Fruit fly (Drosophila melanogaster) whole organism, prepupa: ENCODE data around the gene CG5853.

Source experiments
- Blimp-1 ChIP-seq: fragments of 200-800 bp; sonication (Bioruptor generic); optimal IDR thresholded peaks from 3 replicates; lab custom pipeline; 2017; ENCODE audit warnings: missing biosample characterization, missing genetic modification characterization, mild to moderate bottlenecking, moderate library complexity, missing genetic modification reagents
- CG10669 ChIP-seq: fragments of 200-800 bp; sonication (Bioruptor generic); optimal IDR thresholded peaks from 3 replicates; lab custom pipeline; 2018; ENCODE audit warnings: missing biosample characterization, mild to moderate bottlenecking, missing genetic modification characterization, moderate library complexity
- CG11762 ChIP-seq: fragments of 200-800 bp; sonication (Bioruptor generic); optimal IDR thresholded peaks from 3 replicates; lab custom pipeline; 2016; ENCODE audit warnings: missing biosample characterization, missing genetic modification characterization; ENCODE audit not compliant: insufficient read depth
- CG11902 ChIP-seq: fragments of 200-800 bp; sonication (Bioruptor generic); optimal IDR thresholded peaks from 3 replicates; lab custom pipeline; 2016; ENCODE audit warnings: missing biosample characterization, missing genetic modification characterization
- CG15336 ChIP-seq: fragments of 200-800 bp; sonication (Bioruptor generic); IDR thresholded peaks from 2 replicates; pipeline ENCODE4 v1.3.6; 2022; ENCODE audit warnings: missing biosample characterization, missing genetic modification characterization
- CG1621 ChIP-seq: fragments of 200-800 bp; sonication (Bioruptor generic); optimal IDR thresholded peaks from 3 replicates; lab custom pipeline; 2018; ENCODE audit warnings: missing biosample characterization, mild to moderate bottlenecking, missing genetic modification characterization
- CG16779 ChIP-seq: fragments of 200-800 bp; sonication (Bioruptor generic); optimal IDR thresholded peaks from 3 replicates; lab custom pipeline; 2017; ENCODE audit warnings: missing biosample characterization, mild to moderate bottlenecking, missing genetic modification characterization
- CG3032 ChIP-seq: fragments of 200-800 bp; optimal IDR thresholded peaks from 2 replicates; lab custom pipeline; 2019; ENCODE audit warnings: missing biosample characterization, mild to moderate bottlenecking, missing genetic modification characterization, moderate library complexity
- CG4318 ChIP-seq: fragments of 200-800 bp; sonication (Bioruptor generic); optimal IDR thresholded peaks from 3 replicates; lab custom pipeline; 2017; ENCODE audit warnings: missing biosample characterization, mild to moderate bottlenecking, missing genetic modification characterization
- CG6163 ChIP-seq: fragments of 200-800 bp; sonication (Bioruptor generic); IDR thresholded peaks from 3 replicates; pipeline ENCODE4 v1.3.6; 2022; ENCODE audit warnings: missing biosample characterization, missing genetic modification characterization
- CG6276 ChIP-seq: fragments of 200-800 bp; sonication (Bioruptor generic); optimal IDR thresholded peaks from 2 replicates; lab custom pipeline; 2017; ENCODE audit warnings: missing biosample characterization, mild to moderate bottlenecking, missing genetic modification characterization
- CG6792 ChIP-seq: fragments of 200-800 bp; sonication (Bioruptor generic); optimal IDR thresholded peaks from 3 replicates; lab custom pipeline; 2016; ENCODE audit warnings: missing biosample characterization, missing genetic modification characterization
- CG6808 ChIP-seq: fragments of 200-800 bp; sonication (Bioruptor generic); optimal IDR thresholded peaks from 3 replicates; lab custom pipeline; 2017; ENCODE audit warnings: missing biosample characterization, missing genetic modification characterization, mild to moderate bottlenecking, moderate library complexity, missing genetic modification reagents
- CG6854 ChIP-seq: fragments of 200-800 bp; sonication (Bioruptor generic); optimal IDR thresholded peaks from 2 replicates; lab custom pipeline; 2017; ENCODE audit warnings: missing biosample characterization, mild to moderate bottlenecking, missing genetic modification characterization
- CG8119 ChIP-seq: fragments of 200-800 bp; sonication (Bioruptor generic); IDR thresholded peaks from 3 replicates; pipeline ENCODE4 v1.3.6; 2022; ENCODE audit warnings: missing biosample characterization, missing genetic modification characterization
- CG8319 ChIP-seq: fragments of 200-800 bp; sonication (Bioruptor generic); optimal IDR thresholded peaks from 3 replicates; lab custom pipeline; 2016; ENCODE audit warnings: missing biosample characterization, missing genetic modification characterization
- CG9139 ChIP-seq: fragments of 200-800 bp; sonication (Bioruptor generic); optimal IDR thresholded peaks from 3 replicates; lab custom pipeline; 2017; ENCODE audit warnings: missing biosample characterization, mild to moderate bottlenecking, missing genetic modification characterization
- Eip75B ChIP-seq: fragments of 200-800 bp; sonication (Bioruptor generic); optimal IDR thresholded peaks from 3 replicates; lab custom pipeline; 2016; ENCODE audit warnings: missing biosample characterization, missing genetic modification characterization
- Eip78C ChIP-seq: fragments of 200-800 bp; sonication (Bioruptor generic); peaks from one replicate; lab custom pipeline; 2016; ENCODE audit warnings: missing biosample characterization, missing genetic modification characterization
- Eip93F ChIP-seq: fragments of 200-800 bp; sonication (Bioruptor generic); optimal IDR thresholded peaks from 2 replicates; lab custom pipeline; 2016; ENCODE audit warnings: missing biosample characterization, mild to moderate bottlenecking, missing genetic modification characterization
- Ets96B ChIP-seq: fragments of 200-800 bp; optimal IDR thresholded peaks from 2 replicates; lab custom pipeline; 2019; ENCODE audit warnings: missing biosample characterization, mild to moderate bottlenecking, missing genetic modification characterization, moderate library complexity
- Gug ChIP-seq: fragments of 200-800 bp; sonication (Bioruptor generic); IDR thresholded peaks from 2 replicates; pipeline ENCODE4 v1.3.6; 2022; ENCODE audit warnings: missing biosample characterization, missing genetic modification characterization
- Hr38 ChIP-seq: sonication (Bioruptor generic); optimal IDR thresholded peaks from 2 replicates; lab custom pipeline; 2016; ENCODE audit warnings: missing biosample characterization, missing genetic modification characterization
- Hr4 ChIP-seq: fragments of 200-800 bp; sonication (Bioruptor generic); optimal IDR thresholded peaks from 3 replicates; lab custom pipeline; 2016; ENCODE audit warnings: missing biosample characterization, missing genetic modification characterization
- Lpt ChIP-seq: fragments of 200-800 bp; sonication (Bioruptor generic); optimal IDR thresholded peaks from 3 replicates; lab custom pipeline; 2016; ENCODE audit warnings: missing biosample characterization, missing genetic modification characterization
- Met ChIP-seq: fragments of 200-800 bp; sonication (Bioruptor generic); optimal IDR thresholded peaks from 3 replicates; lab custom pipeline; 2016; ENCODE audit warnings: missing biosample characterization, missing genetic modification characterization
- OdsH ChIP-seq: fragments of 200-800 bp; sonication (Bioruptor generic); optimal IDR thresholded peaks from 3 replicates; lab custom pipeline; 2016; ENCODE audit warnings: missing biosample characterization, missing genetic modification characterization
- Smox ChIP-seq: fragments of 200-800 bp; sonication (Bioruptor generic); optimal IDR thresholded peaks from 3 replicates; lab custom pipeline; 2016; ENCODE audit warnings: missing biosample characterization, missing genetic modification characterization
- achi ChIP-seq: fragments of 200-800 bp; sonication (Bioruptor generic); optimal IDR thresholded peaks from 3 replicates; lab custom pipeline; 2016; ENCODE audit warnings: missing biosample characterization, missing genetic modification characterization
- acj6 ChIP-seq: fragments of 200-800 bp; sonication (Bioruptor generic); optimal IDR thresholded peaks from 3 replicates; lab custom pipeline; 2016; ENCODE audit warnings: missing biosample characterization, missing genetic modification characterization
- dac ChIP-seq: fragments of 200-800 bp; sonication (Bioruptor generic); optimal IDR thresholded peaks from 2 replicates; lab custom pipeline; 2017; ENCODE audit warnings: missing biosample characterization, mild to moderate bottlenecking, missing genetic modification characterization
- dsx ChIP-seq: fragments of 200-800 bp; optimal IDR thresholded peaks from 3 replicates; lab custom pipeline; 2019; ENCODE audit warnings: missing biosample characterization, mild to moderate bottlenecking, missing genetic modification characterization, moderate library complexity; ENCODE audit not compliant: poor library complexity, severe bottlenecking
- eg ChIP-seq: fragments of 200-800 bp; sonication (Bioruptor generic); IDR thresholded peaks from 3 replicates; pipeline ENCODE4 v1.3.6; 2022; ENCODE audit warnings: missing biosample characterization, missing genetic modification characterization
- esn ChIP-seq: fragments of 200-800 bp; sonication (Bioruptor generic); optimal IDR thresholded peaks from 2 replicates; lab custom pipeline; 2016; ENCODE audit warnings: missing biosample characterization, mild to moderate bottlenecking, missing genetic modification characterization, moderate library complexity
- fd59A ChIP-seq: fragments of 200-800 bp; sonication (Bioruptor generic); optimal IDR thresholded peaks from 2 replicates; lab custom pipeline; 2017; ENCODE audit warnings: missing biosample characterization, mild to moderate bottlenecking, missing genetic modification characterization, missing genetic modification reagents
- fd85E ChIP-seq: fragments of 200-800 bp; sonication (Bioruptor generic); optimal IDR thresholded peaks from 3 replicates; lab custom pipeline; 2016; ENCODE audit warnings: missing biosample characterization, missing genetic modification characterization
- fkh ChIP-seq: fragments of 200-800 bp; sonication (Bioruptor generic); optimal IDR thresholded peaks from 3 replicates; lab custom pipeline; 2017; ENCODE audit warnings: missing biosample characterization, mild to moderate bottlenecking, missing genetic modification characterization, moderate library complexity
- lz ChIP-seq: fragments of 200-800 bp; sonication (Bioruptor generic); optimal IDR thresholded peaks from 3 replicates; lab custom pipeline; 2016; ENCODE audit warnings: missing biosample characterization, missing genetic modification characterization
- salr ChIP-seq, 2 experiments: fragments of 200-800 bp; sonication (Bioruptor generic); optimal IDR thresholded peaks; 3 replicates each; lab custom pipeline; 2016 to 2018; ENCODE audit warnings: missing biosample characterization in 2 of 2, missing genetic modification characterization in 2 of 2, mild to moderate bottlenecking in 1 of 2
- ss ChIP-seq, 2 experiments: fragments of 200-800 bp; sonication (Bioruptor generic); optimal IDR thresholded peaks; 2 replicates in 1 of 2; 3 replicates in 1 of 2; lab custom pipeline; 2017 to 2018; ENCODE audit warnings: mild to moderate bottlenecking in 2 of 2, missing biosample characterization in 2 of 2, missing genetic modification characterization in 2 of 2, moderate library complexity in 1 of 2
- svp ChIP-seq: fragments of 200-800 bp; sonication (Bioruptor generic); peaks from one replicate; lab custom pipeline; 2016; ENCODE audit warnings: missing biosample characterization, missing genetic modification characterization
- topi ChIP-seq: fragments of 200-800 bp; sonication (Bioruptor generic); optimal IDR thresholded peaks from 3 replicates; lab custom pipeline; 2016; ENCODE audit warnings: missing biosample characterization, missing genetic modification characterization
- vri ChIP-seq: fragments of 200-800 bp; sonication (Bioruptor generic); optimal IDR thresholded peaks from 3 replicates; lab custom pipeline; 2016; ENCODE audit warnings: missing biosample characterization, mild to moderate bottlenecking, missing genetic modification characterization

Gene CG5853

dm6 chr2L:9947738-9948519, 481 bp upstream of the CG5853 start (continued):
- no peak for TF ChIP-seq CG6808 (GFP tag; lab: Kevin White, UChicago)
- no peak for TF ChIP-seq acj6 (GFP tag; lab: Kevin White, UChicago)
- no peak for TF ChIP-seq CG3032 (tag; lab: Kevin White, UChicago)
- TF ChIP-seq topi (GFP tag; lab: Kevin White, UChicago): peak; percentile 22
- TF ChIP-seq Ets96B: no peak
- peak in 1 of 2 experiments; percentile 12 for TF ChIP-seq salr (GFP tag; optimal IDR thresholded peaks at IDR 0.05; lab: Kevin White, UChicago)
- TF ChIP-seq CG11902 (GFP tag; lab: Kevin White, UChicago): no peak
- TF ChIP-seq Gug (GFP tag; lab: Robert Waterston, UW): no peak
- no peak for TF ChIP-seq CG11762

dm6 chr2L:9946051-9946450, 1.4 kb downstream of the CG5853 start:
- TF ChIP-seq OdsH (no peak), fd85E (GFP tag; lab: Kevin White, UChicago) (no peak), CG1621 (tag; lab: Kevin White, UChicago) (peak; percentile 8), dsx (GFP tag; lab: Kevin White, UChicago) (peak; percentile 95), fkh (GFP tag; lab: Kevin White, UChicago) (peak; percentile 27), Eip75B (GFP tag; lab: Kevin White, UChicago) (no peak), CG6854 (GFP tag; lab: Kevin White, UChicago) (peak; percentile 8), Eip93F (GFP tag; lab: Kevin White, UChicago) (no peak), eg (GFP tag; lab: Robert Waterston, UW) (no peak), Blimp-1 (no peak), Eip78C (no peak), Smox (no peak), CG8119 (GFP tag; lab: Robert Waterston, UW) (no peak), CG8319 (GFP tag; lab: Kevin White, UChicago) (no peak), CG6792 (GFP tag; lab: Kevin White, UChicago) (no peak), CG6163 (0 out of 3 replicates have a peak, but pooled peaks have one; percentile 31), dac (GFP tag; lab: Kevin White, UChicago) (no peak), lz (GFP tag; lab: Kevin White, UChicago) (no peak), salr (GFP tag; optimal IDR thresholded peaks at IDR 0.05; lab: Kevin White, UChicago) (no peak), Hr4 (GFP tag; lab: Kevin White, UChicago) (no peak)

- TF ChIP-seq CG8119 (GFP tag; lab: Robert Waterston, UW) (no peak), CG6792 (GFP tag; lab: Kevin White, UChicago) (no peak), CG9139 (GFP tag; lab: Kevin White, UChicago) (peak; percentile 49), Hr4 (GFP tag; lab: Kevin White, UChicago) (no peak), CG6854 (GFP tag; lab: Kevin White, UChicago) (peak; percentile 33), lz (GFP tag; lab: Kevin White, UChicago) (no peak), achi (no peak), CG8319 (GFP tag; lab: Kevin White, UChicago) (no peak), CG4318 (GFP tag; lab: Kevin White, UChicago) (no peak), CG15336 (GFP tag; lab: Robert Waterston, UW) (no peak), Lpt (no peak), Met (GFP tag; lab: Kevin White, UChicago) (no peak), Hr38 (GFP tag; lab: Kevin White, UChicago) (no peak), CG1621 (tag; lab: Kevin White, UChicago) (peak; percentile 10), CG6808 (GFP tag; lab: Kevin White, UChicago) (peak; percentile 42), Ets96B (no peak), svp (GFP tag; lab: Kevin White, UChicago) (peak; percentile 96), Eip78C (peak; percentile 71), fd59A (GFP tag; lab: Kevin White, UChicago) (no peak), CG16779 (tag; lab: Kevin White, UChicago) (peak; percentile 14), dsx (GFP tag; lab: Kevin White, UChicago) (peak; percentile 3), acj6 (GFP tag; lab: Kevin White, UChicago) (no peak), vri (GFP tag; lab: Kevin White, UChicago) (no peak), ss (GFP tag; optimal IDR thresholded peaks at IDR 0.05; lab: Kevin White, UChicago) (peak; percentile 59 to 75), CG6276 (GFP tag; lab: Kevin White, UChicago) (peak; percentile 67), CG10669 (GFP tag; lab: Kevin White, UChicago) (peak; percentile 22), esn (peak; percentile 2)
Measured at dm6 chr2L:9945086-9945485, 2.4 kb downstream of the CG5853 start.
